Worm (Caenorhabditis elegans) whole organism, late embryonic: ENCODE measurements around the gene fbxa-184.

Source experiments
- ama-1 ChIP-seq: fragments of 150-350 bp; optimal IDR thresholded peaks from 2 replicates; lab custom pipeline; 2014
- ets-4 ChIP-seq: sonication (generic microtip); optimal IDR thresholded peaks from 2 replicates; lab custom pipeline; 2016; ENCODE audit warnings: missing genetic modification characterization, missing compliant biosample characterization
- nhr-11 ChIP-seq: fragments of 150-350 bp; optimal IDR thresholded peaks from 2 replicates; lab custom pipeline; 2014; ENCODE audit warnings: missing biosample characterization, missing genetic modification characterization
- pha-4 ChIP-seq: fragments of 150-350 bp; optimal IDR thresholded peaks from 2 replicates; lab custom pipeline; 2018; ENCODE audit warnings: missing biosample characterization, missing genetic modification reagents, missing genetic modification characterization
- rnt-1 ChIP-seq: sonication (generic microtip); optimal IDR thresholded peaks from 2 replicates; lab custom pipeline; 2016; ENCODE audit warnings: missing genetic modification characterization, missing compliant biosample characterization
- unc-55 ChIP-seq: sonication (generic microtip); optimal IDR thresholded peaks from 2 replicates; lab custom pipeline; 2017; ENCODE audit warnings: missing biosample characterization, missing genetic modification reagents, missing genetic modification characterization

- no peak for TF ChIP-seq ama-1 (lab: Kevin White, UChicago)
- TF ChIP-seq nhr-11 (tag; lab: Kevin White, UChicago), result no peak
- TF ChIP-seq pha-4, result no peak
- TF ChIP-seq rnt-1 (tag; lab: Kevin White, UChicago), result no peak
- no peak for TF ChIP-seq ets-4 (tag; lab: Kevin White, UChicago)
- TF ChIP-seq unc-55 (GFP tag; lab: Kevin White, UChicago), result no peak
Observed at ce11 chrII:1672673-1673072, 37.4 kb upstream of the fbxa-184 start.
